Fruit fly (Drosophila melanogaster) whole organism, embryonic: Measurements from ENCODE around the gene CG1635.

Experiments used
- Adf1 ChIP-seq: fragments of 200-800 bp; sonication (Bioruptor generic); IDR thresholded peaks from 2 replicates; pipeline ENCODE4 v1.3.6; 2022; ENCODE audit warnings: missing biosample characterization, missing genetic modification characterization
- Asciz ChIP-seq: fragments of 200-800 bp; sonication (Bioruptor generic); optimal IDR thresholded peaks from 2 replicates; lab custom pipeline; 2017; ENCODE audit warnings: missing biosample characterization, mild to moderate bottlenecking, missing genetic modification characterization, missing genetic modification reagents
- Blimp-1 ChIP-seq: fragments of 200-800 bp; sonication (Bioruptor generic); optimal IDR thresholded peaks from 3 replicates; lab custom pipeline; 2018; ENCODE audit warnings: missing biosample characterization, missing genetic modification characterization, mild to moderate bottlenecking, moderate library complexity, missing genetic modification reagents
- BtbVII ChIP-seq: fragments of 200-800 bp; sonication (Bioruptor generic); optimal IDR thresholded peaks from 3 replicates; lab custom pipeline; 2017; ENCODE audit warnings: missing biosample characterization, mild to moderate bottlenecking, missing genetic modification characterization
- Bteb2 ChIP-seq: fragments of 200-800 bp; sonication (Bioruptor generic); optimal IDR thresholded peaks from 2 replicates; lab custom pipeline; 2016; ENCODE audit warnings: missing biosample characterization, missing genetic modification characterization
- CG11085 ChIP-seq: fragments of 200-800 bp; sonication (Bioruptor generic); IDR thresholded peaks from 2 replicates; pipeline ENCODE4 v1.3.6; 2022; ENCODE audit warnings: missing biosample characterization, missing genetic modification characterization
- CG13424 ChIP-seq: fragments of 200-800 bp; sonication (Bioruptor generic); optimal IDR thresholded peaks from 2 replicates; lab custom pipeline; 2019; ENCODE audit warnings: missing biosample characterization, mild to moderate bottlenecking, missing genetic modification characterization, moderate library complexity
- CG15073 ChIP-seq: fragments of 200-800 bp; sonication (Bioruptor generic); optimal IDR thresholded peaks from 2 replicates; lab custom pipeline; 2016; ENCODE audit warnings: missing biosample characterization, missing genetic modification characterization
- CG1647 ChIP-seq: fragments of 200-800 bp; sonication (Bioruptor generic); optimal IDR thresholded peaks from 3 replicates; lab custom pipeline; 2016; ENCODE audit warnings: missing biosample characterization, missing genetic modification characterization
- CG16863 ChIP-seq: fragments of 200-800 bp; sonication (Bioruptor generic); optimal IDR thresholded peaks from 3 replicates; lab custom pipeline; 2016; ENCODE audit warnings: missing biosample characterization, missing genetic modification characterization
- CG17359 ChIP-seq: fragments of 200-800 bp; sonication (Bioruptor generic); optimal IDR thresholded peaks from 3 replicates; lab custom pipeline; 2018; ENCODE audit warnings: missing biosample characterization, mild to moderate bottlenecking, missing genetic modification characterization, moderate library complexity
- CG17829 ChIP-seq: fragments of 200-800 bp; optimal IDR thresholded peaks from 2 replicates; lab custom pipeline; 2019; ENCODE audit warnings: missing biosample characterization, mild to moderate bottlenecking, missing genetic modification characterization, moderate library complexity
- CG1792 ChIP-seq: fragments of 200-800 bp; sonication (Bioruptor generic); optimal IDR thresholded peaks from 2 replicates; lab custom pipeline; 2016; ENCODE audit warnings: missing biosample characterization, missing genetic modification characterization
- CG18011 ChIP-seq: fragments of 200-800 bp; sonication (Bioruptor generic); optimal IDR thresholded peaks from 2 replicates; lab custom pipeline; 2017; ENCODE audit warnings: missing biosample characterization, missing genetic modification characterization, mild to moderate bottlenecking, moderate library complexity, missing genotype
- CG32532 ChIP-seq: fragments of 200-800 bp; sonication (Bioruptor generic); IDR thresholded peaks from 2 replicates; pipeline ENCODE4 v1.3.6; 2022; ENCODE audit warnings: missing biosample characterization, missing genetic modification characterization
- CG3995 ChIP-seq: fragments of 200-800 bp; sonication (Bioruptor generic); optimal IDR thresholded peaks from 3 replicates; lab custom pipeline; 2016; ENCODE audit warnings: missing biosample characterization, missing genetic modification characterization
- CG6683 ChIP-seq: fragments of 200-800 bp; sonication (Bioruptor generic); optimal IDR thresholded peaks from 2 replicates; lab custom pipeline; 2017; ENCODE audit warnings: missing biosample characterization, mild to moderate bottlenecking, missing genetic modification characterization, missing genetic modification reagents
- CG6765 ChIP-seq: fragments of 200-800 bp; sonication (Bioruptor generic); optimal IDR thresholded peaks from 3 replicates; lab custom pipeline; 2017; ENCODE audit warnings: missing biosample characterization, mild to moderate bottlenecking, missing genetic modification characterization
- CG7357 ChIP-seq: fragments of 200-800 bp; sonication (Bioruptor generic); IDR thresholded peaks from 3 replicates; pipeline ENCODE4 v1.3.6; 2022; ENCODE audit warnings: missing biosample characterization, missing genetic modification characterization
- CG7928 ChIP-seq: fragments of 200-800 bp; sonication (Bioruptor generic); optimal IDR thresholded peaks from 2 replicates; lab custom pipeline; 2017; ENCODE audit warnings: missing biosample characterization, mild to moderate bottlenecking, missing genetic modification characterization
- D ChIP-seq, 2 experiments: fragments of 200-800 bp in 1 of 2; fragments of >200 bp in 1 of 2; sonication (Bioruptor generic) in 1 of 2; optimal IDR thresholded peaks; 2 replicates in 1 of 2; 3 replicates in 1 of 2; lab custom pipeline; 2017; ENCODE audit warnings: mild to moderate bottlenecking in 1 of 2, missing biosample characterization in 1 of 2, missing genetic modification characterization in 1 of 2, missing genetic modification reagents in 1 of 2
- Dad ChIP-seq: fragments of 200-800 bp; sonication (Bioruptor generic); optimal IDR thresholded peaks from 3 replicates; lab custom pipeline; 2016; ENCODE audit warnings: missing biosample characterization, missing genetic modification characterization
- Dbx ChIP-seq: fragments of 200-800 bp; sonication (Bioruptor generic); IDR thresholded peaks from 3 replicates; pipeline ENCODE4 v1.3.6; 2022; ENCODE audit warnings: missing biosample characterization, missing genetic modification characterization
- Dip3 ChIP-seq: fragments of 200-800 bp; sonication (Bioruptor generic); optimal IDR thresholded peaks from 3 replicates; lab custom pipeline; 2016; ENCODE audit warnings: missing biosample characterization, missing genetic modification characterization
- Hey ChIP-seq: fragments of 200-800 bp; sonication (Bioruptor generic); optimal IDR thresholded peaks from 3 replicates; lab custom pipeline; 2018; ENCODE audit warnings: missing biosample characterization, mild to moderate bottlenecking, missing genetic modification characterization
- Lpt ChIP-seq: fragments of >200 bp; optimal IDR thresholded peaks from 2 replicates; lab custom pipeline; 2018; ENCODE audit warnings: missing biosample characterization, missing genetic modification characterization
- NC2α ChIP-seq: fragments of 200-800 bp; sonication (Bioruptor generic); optimal IDR thresholded peaks from 2 replicates; lab custom pipeline; 2016; ENCODE audit warnings: missing biosample characterization, missing genetic modification characterization
- Oaz ChIP-seq: fragments of 200-800 bp; sonication (Bioruptor generic); IDR thresholded peaks from 2 replicates; pipeline ENCODE4 v1.3.6; 2022; ENCODE audit warnings: missing biosample characterization, missing genetic modification characterization
- Optix ChIP-seq: fragments of 200-800 bp; sonication (Bioruptor generic); IDR thresholded peaks from 3 replicates; pipeline ENCODE4 v1.3.6; 2022; ENCODE audit warnings: missing biosample characterization, missing genetic modification characterization
- ase ChIP-seq: fragments of 200-800 bp; sonication (Bioruptor generic); IDR thresholded peaks from 3 replicates; pipeline ENCODE4 v1.3.6; 2022; ENCODE audit warnings: missing biosample characterization, missing genetic modification characterization
- ci ChIP-seq: fragments of 200-800 bp; sonication (Bioruptor generic); IDR thresholded peaks from 3 replicates; pipeline ENCODE4 v1.3.6; 2022; ENCODE audit warnings: missing biosample characterization, missing genetic modification characterization
- crol ChIP-seq: fragments of 200-800 bp; sonication (Bioruptor generic); IDR thresholded peaks from 2 replicates; pipeline ENCODE4 v1.3.6; 2022; ENCODE audit warnings: missing biosample characterization, missing genetic modification characterization
- disco-r ChIP-seq: fragments of 200-800 bp; sonication (Bioruptor generic); optimal IDR thresholded peaks from 2 replicates; lab custom pipeline; 2016; ENCODE audit warnings: missing biosample characterization, missing genetic modification characterization
- esg ChIP-seq: fragments of 200-800 bp; sonication (Bioruptor generic); conservative IDR thresholded peaks from 2 replicates; pipeline ENCODE4 v1.3.6; 2022; ENCODE audit warnings: missing biosample characterization, missing genetic modification characterization
- eve ChIP-seq, 2 experiments: fragments of >200 bp; optimal IDR thresholded peaks; 2 replicates each; lab custom pipeline; 2017; ENCODE audit warnings: missing biosample characterization in 2 of 2, missing genetic modification characterization in 2 of 2
- gsb ChIP-seq: fragments of 200-800 bp; sonication (Bioruptor generic); IDR thresholded peaks from 2 replicates; pipeline ENCODE4 v1.3.6; 2022; ENCODE audit warnings: missing biosample characterization, missing genetic modification characterization
- gt ChIP-seq: fragments of 200-800 bp; sonication (Bioruptor generic); IDR thresholded peaks from 2 replicates; pipeline ENCODE4 v1.3.6; 2022; ENCODE audit warnings: missing biosample characterization, missing genetic modification characterization
- hkb ChIP-seq, 2 experiments: fragments of 200-800 bp in 1 of 2; fragments of >200 bp in 1 of 2; sonication (Bioruptor generic) in 1 of 2; IDR thresholded peaks in 1 of 2; optimal IDR thresholded peaks in 1 of 2; 2 replicates each; pipeline versions ENCODE4 v1.3.6 to Lab custom; 2017 to 2022; ENCODE audit warnings: missing biosample characterization in 1 of 2, missing genetic modification characterization in 1 of 2
- kay ChIP-seq: fragments of 200-800 bp; sonication (Bioruptor generic); optimal IDR thresholded peaks from 2 replicates; lab custom pipeline; 2016; ENCODE audit warnings: missing biosample characterization, missing genetic modification characterization
- klu ChIP-seq: fragments of 200-800 bp; sonication (Bioruptor generic); IDR thresholded peaks from 2 replicates; pipeline ENCODE4 v1.3.6; 2022; ENCODE audit warnings: missing biosample characterization, missing genetic modification characterization
- mirr ChIP-seq: fragments of 200-800 bp; sonication (Bioruptor generic); optimal IDR thresholded peaks from 3 replicates; lab custom pipeline; 2018; ENCODE audit warnings: missing biosample characterization, mild to moderate bottlenecking, missing genetic modification characterization
- pros ChIP-seq: fragments of 200-800 bp; sonication (Bioruptor generic); optimal IDR thresholded peaks from 3 replicates; lab custom pipeline; 2019; ENCODE audit warnings: missing biosample characterization, mild to moderate bottlenecking, missing genetic modification characterization, moderate library complexity
- schlank ChIP-seq: fragments of 200-800 bp; sonication (Bioruptor generic); optimal IDR thresholded peaks from 2 replicates; lab custom pipeline; 2018; ENCODE audit warnings: missing biosample characterization, mild to moderate bottlenecking, missing genetic modification characterization
- sim ChIP-seq: fragments of 200-800 bp; sonication (Bioruptor generic); IDR thresholded peaks from 2 replicates; pipeline ENCODE4 v1.3.6; 2022; ENCODE audit warnings: missing biosample characterization, missing genetic modification characterization
- slbo ChIP-seq: fragments of 200-800 bp; sonication (Bioruptor generic); IDR thresholded peaks from 2 replicates; pipeline ENCODE4 v1.3.6; 2022; ENCODE audit warnings: missing biosample characterization, missing genetic modification characterization
- slp2 ChIP-seq: fragments of 200-800 bp; sonication (Bioruptor generic); optimal IDR thresholded peaks from 2 replicates; lab custom pipeline; 2016; ENCODE audit warnings: missing biosample characterization, missing genetic modification characterization
- sna ChIP-seq: fragments of 200-800 bp; sonication (Bioruptor generic); IDR thresholded peaks from 2 replicates; pipeline ENCODE4 v1.3.6; 2022; ENCODE audit warnings: missing biosample characterization, missing genetic modification characterization; ENCODE audit not compliant: partially characterized antibody
- sug ChIP-seq: fragments of 200-800 bp; optimal IDR thresholded peaks from 2 replicates; lab custom pipeline; 2019; ENCODE audit warnings: missing biosample characterization, mild to moderate bottlenecking, missing genetic modification characterization, moderate library complexity
- tup ChIP-seq: fragments of 200-800 bp; sonication (Bioruptor generic); optimal IDR thresholded peaks from 2 replicates; lab custom pipeline; 2016; ENCODE audit warnings: missing biosample characterization, mild to moderate bottlenecking, missing genetic modification characterization, moderate library complexity
- tx ChIP-seq: fragments of 200-800 bp; sonication (Bioruptor generic); optimal IDR thresholded peaks from 2 replicates; lab custom pipeline; 2016; ENCODE audit warnings: missing biosample characterization, missing genetic modification characterization
- unpg ChIP-seq: fragments of 200-800 bp; sonication (Bioruptor generic); optimal IDR thresholded peaks from 3 replicates; lab custom pipeline; 2018; ENCODE audit warnings: missing biosample characterization, mild to moderate bottlenecking, missing genetic modification characterization, moderate library complexity
- wor ChIP-seq: fragments of 200-800 bp; sonication (Bioruptor generic); IDR thresholded peaks from 2 replicates; pipeline ENCODE4 v1.3.6; 2022; ENCODE audit warnings: missing biosample characterization, missing genetic modification characterization

CG1635 gene

dm6 chr3R:31550910-31551309, 37.6 kb upstream of the CG1635 start (continued):
- TF ChIP-seq NC2α (peak; percentile 63), CG13424 (tag; lab: Kevin White, UChicago) (peak; percentile 34), slp2 (GFP tag; lab: Kevin White, UChicago) (no peak), CG11085 (GFP tag; lab: Robert Waterston, UW) (no peak), eve (GFP tag; optimal IDR thresholded peaks at IDR 0.05; lab: Kevin White, UChicago) (no peak), CG17359 (peak; percentile 60), Dad (GFP tag; lab: Kevin White, UChicago) (no peak), kay (no peak), tup (GFP tag; lab: Kevin White, UChicago) (peak; percentile 59), Oaz (GFP tag; lab: Robert Waterston, UW) (no peak), hkb (optimal IDR thresholded peaks at IDR 0.05; lab: Kevin White, UChicago) (no peak), hkb (GFP tag; IDR thresholded peaks at IDR 0.05; lab: Robert Waterston, UW) (peak; percentile 32; the same call in 1 of the 2 replicates), CG3995 (GFP tag; lab: Kevin White, UChicago) (no peak), CG32532 (no peak), esg (GFP tag; lab: Robert Waterston, UW) (no peak), CG16863 (GFP tag; lab: Kevin White, UChicago) (peak; percentile 45), mirr (GFP tag; lab: Kevin White, UChicago) (peak; percentile 25), CG6683 (GFP tag; lab: Kevin White, UChicago) (no peak), disco-r (GFP tag; lab: Kevin White, UChicago) (peak; percentile 28), slbo (GFP tag; lab: Robert Waterston, UW) (no peak), ase (GFP tag; lab: Robert Waterston, UW) (no peak), sug (no peak), crol (no peak), CG1647 (GFP tag; lab: Kevin White, UChicago) (no peak), Dbx (GFP tag; lab: Robert Waterston, UW) (no peak), Optix (GFP tag; lab: Robert Waterston, UW) (no peak), schlank (tag; lab: Kevin White, UChicago) (no peak), pros (GFP tag; lab: Kevin White, UChicago) (no peak), Lpt (GFP tag; lab: Kevin White, UChicago) (no peak), CG7928 (GFP tag; lab: Kevin White, UChicago) (no peak), sim (GFP tag; lab: Robert Waterston, UW) (0 out of 2 replicates have a peak, but pooled peaks have one; percentile 46), tx (GFP tag; lab: Kevin White, UChicago) (no peak), Adf1 (GFP tag; lab: Robert Waterston, UW) (no peak), CG6765 (GFP tag; lab: Kevin White, UChicago) (no peak), wor (GFP tag; lab: Robert Waterston, UW) (no peak), CG1792 (GFP tag; lab: Kevin White, UChicago) (no peak), sna (GFP tag; lab: Robert Waterston, UW) (no peak), gt (GFP tag; lab: Robert Waterston, UW) (no peak), Dip3 (GFP tag; lab: Kevin White, UChicago) (no peak), BtbVII (peak; percentile 26), unpg (GFP tag; lab: Kevin White, UChicago) (peak; percentile 66), Asciz (GFP tag; lab: Kevin White, UChicago) (peak; percentile 78), CG18011 (GFP tag; lab: Kevin White, UChicago) (no peak), klu (no peak), Hey (tag; lab: Kevin White, UChicago) (no peak), ci (GFP tag; lab: Robert Waterston, UW) (peak; percentile 81), Bteb2 (GFP tag; lab: Kevin White, UChicago) (no peak), D (optimal IDR thresholded peaks at IDR 0.05; lab: Kevin White, UChicago) (no peak), D (GFP tag; optimal IDR thresholded peaks at IDR 0.05; lab: Kevin White, UChicago) (peak; percentile 73), CG17829 (tag; lab: Kevin White, UChicago) (peak; percentile 53), Blimp-1 (peak; percentile 62), CG7357 (no peak), gsb (GFP tag; lab: Robert Waterston, UW) (no peak), CG15073 (GFP tag; lab: Kevin White, UChicago) (no peak)
